Worm (Caenorhabditis elegans): Measurements from ENCODE around the gene D2096.13.
"Not testable (repeated sequence)": the region's sequence is repeated elsewhere in the genome, so short reads cannot be mapped to it uniquely, and the experiment has no call there.

The D2096.13 gene

DNA sequence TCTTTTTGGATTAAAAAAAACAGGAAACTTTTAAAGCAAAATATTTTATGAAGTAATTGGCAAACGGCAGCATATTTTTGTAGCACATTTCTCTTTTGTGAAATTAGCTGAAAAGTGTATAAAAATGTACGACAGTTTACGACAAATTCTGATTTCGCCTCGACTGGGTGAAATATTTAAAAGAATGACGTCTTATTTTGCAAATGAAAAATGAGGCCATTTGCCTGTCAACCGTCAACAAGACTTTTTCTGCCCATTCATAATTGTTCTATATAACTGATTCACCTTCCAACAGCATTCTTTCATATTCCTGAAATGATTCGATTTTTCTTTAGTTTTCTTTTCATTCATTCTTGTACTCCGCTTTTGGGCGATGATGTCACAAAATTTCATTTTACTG, 2.8 kb downstream of the D2096.13 start, which contains the start of the genes F17E9.2 and col-116:
TSS of gene F17E9.2 (plus strand) at position 301 of the 400 bp plus-strand sequence.
TSS of gene col-116 (plus strand) at position 315 of the 400 bp plus-strand sequence.
- TF ChIP-seq hmbx-1 (tag; optimal IDR thresholded peaks at IDR 0.05) (no peak), pes-1 (GFP tag; IDR thresholded peaks at IDR 0.05) (no peak), hnd-1 (tag; optimal IDR thresholded peaks at IDR 0.05) (no peak), ama-1 (optimal IDR thresholded peaks at IDR 0.05) (no peak), ets-7 (tag; optimal IDR thresholded peaks at IDR 0.05) (no peak), B0310.2 (tag; optimal IDR thresholded peaks at IDR 0.05) (no peak), tra-4 (tag; optimal IDR thresholded peaks at IDR 0.05) (no peak), ceh-36 (tag; optimal IDR thresholded peaks at IDR 0.05) (no peak), F13C5.2 (tag; optimal IDR thresholded peaks at IDR 0.05) (no peak), ceh-13 (GFP tag; optimal IDR thresholded peaks at IDR 0.05) (no peak), tbx-11 (GFP tag; IDR thresholded peaks at IDR 0.05) (no peak), tbx-37 (GFP tag; conservative IDR thresholded peaks at IDR 0.05) (no peak)

ce11 chrIV:8354572-8354971, 3.8 kb downstream of the D2096.13 start, which contains the start of gene F17E9.3:
F17E9.3 (plus strand) TSS chrIV:8354872.
- TF ChIP-seq F13C5.2 (tag; optimal IDR thresholded peaks at IDR 0.05) (no peak), flt-1 (GFP tag; IDR thresholded peaks at IDR 0.05) (no peak), ama-1 (optimal IDR thresholded peaks at IDR 0.05) (no peak), ets-7 (tag; optimal IDR thresholded peaks at IDR 0.05) (no peak), hnd-1 (tag; optimal IDR thresholded peaks at IDR 0.05) (no peak), hmbx-1 (tag; optimal IDR thresholded peaks at IDR 0.05) (no peak), scrt-1 (GFP tag; IDR thresholded peaks at IDR 0.05) (no peak), sea-1 (GFP tag; conservative IDR thresholded peaks at IDR 0.05) (no peak), hmg-4 (GFP tag; optimal IDR thresholded peaks at IDR 0.05) (no peak), tra-4 (tag; optimal IDR thresholded peaks at IDR 0.05) (no peak), tbx-11 (GFP tag; IDR thresholded peaks at IDR 0.05) (no peak), aly-1 (tag; optimal IDR thresholded peaks at IDR 0.05) (no peak)

- TF ChIP-seq F13C5.2 (tag; optimal IDR thresholded peaks at IDR 0.05); flt-1 (GFP tag; IDR thresholded peaks at IDR 0.05); tbx-11 (GFP tag; IDR thresholded peaks at IDR 0.05): not testable (repeated sequence)
Measured at ce11 chrIV:8352036-8352435, 6.4 kb downstream of the D2096.13 start, which contains the start of gene F17E9.16. F17E9.16 (plus strand) TSS chrIV:8352336.

- no peak for TF ChIP-seq hmg-4 (GFP tag; optimal IDR thresholded peaks at IDR 0.05)
- no peak for TF ChIP-seq ama-1 (optimal IDR thresholded peaks at IDR 0.05)
- no peak for TF ChIP-seq flt-1 (GFP tag; IDR thresholded peaks at IDR 0.05)
- TF ChIP-seq sea-1 (GFP tag; conservative IDR thresholded peaks at IDR 0.05), result no peak
Measured at ce11 chrIV:8348073-8348472, 10.3 kb downstream of the D2096.13 start, which contains the start of gene F17E9.4. F17E9.4 (plus strand) TSS chrIV:8348373.

ce11 chrIV:8347051-8347450, 11.3 kb downstream of the D2096.13 start, which contains the start of the genes F17E9.18 and F17E9.15:
F17E9.18 (minus strand) TSS chrIV:8347151.
F17E9.15 (plus strand) TSS chrIV:8347418.
- TF ChIP-seq sea-1 (GFP tag; conservative IDR thresholded peaks at IDR 0.05) (no peak), hnd-1 (tag; optimal IDR thresholded peaks at IDR 0.05) (no peak), ama-1 (optimal IDR thresholded peaks at IDR 0.05) (no peak), scrt-1 (GFP tag; IDR thresholded peaks at IDR 0.05) (no peak), ceh-13 (GFP tag; optimal IDR thresholded peaks at IDR 0.05) (no peak), flt-1 (GFP tag; IDR thresholded peaks at IDR 0.05) (no peak), ceh-36 (tag; optimal IDR thresholded peaks at IDR 0.05) (no peak), ets-7 (tag; optimal IDR thresholded peaks at IDR 0.05) (no peak), pes-1 (GFP tag; IDR thresholded peaks at IDR 0.05) (no peak), hmbx-1 (tag; optimal IDR thresholded peaks at IDR 0.05) (no peak), hmg-4 (GFP tag; optimal IDR thresholded peaks at IDR 0.05) (no peak), tbx-11 (GFP tag; IDR thresholded peaks at IDR 0.05) (no peak), tra-4 (tag; optimal IDR thresholded peaks at IDR 0.05) (no peak), aly-1 (tag; optimal IDR thresholded peaks at IDR 0.05) (no peak), B0310.2 (tag; optimal IDR thresholded peaks at IDR 0.05) (no peak), tbx-37 (GFP tag; conservative IDR thresholded peaks at IDR 0.05) (no peak), F13C5.2 (tag; optimal IDR thresholded peaks at IDR 0.05) (no peak)

- TF ChIP-seq aly-1 (tag; optimal IDR thresholded peaks at IDR 0.05) (no peak), ama-1 (optimal IDR thresholded peaks at IDR 0.05) (no peak), sea-1 (GFP tag; conservative IDR thresholded peaks at IDR 0.05) (no peak), flt-1 (GFP tag; IDR thresholded peaks at IDR 0.05) (no peak), tra-4 (tag; optimal IDR thresholded peaks at IDR 0.05) (no peak), ceh-36 (tag; optimal IDR thresholded peaks at IDR 0.05) (no peak), ceh-13 (GFP tag; optimal IDR thresholded peaks at IDR 0.05) (no peak), hmg-4 (GFP tag; optimal IDR thresholded peaks at IDR 0.05) (no peak), tbx-37 (GFP tag; conservative IDR thresholded peaks at IDR 0.05) (no peak), F13C5.2 (tag; optimal IDR thresholded peaks at IDR 0.05) (no peak), ets-7 (tag; optimal IDR thresholded peaks at IDR 0.05) (no peak), tbx-11 (GFP tag; IDR thresholded peaks at IDR 0.05) (no peak), B0310.2 (tag; optimal IDR thresholded peaks at IDR 0.05) (no peak), scrt-1 (GFP tag; IDR thresholded peaks at IDR 0.05) (no peak), hnd-1 (tag; optimal IDR thresholded peaks at IDR 0.05) (no peak), hmbx-1 (tag; optimal IDR thresholded peaks at IDR 0.05) (no peak), pes-1 (GFP tag; IDR thresholded peaks at IDR 0.05) (no peak)
Measured at ce11 chrIV:8345518-8345917, 12.9 kb downstream of the D2096.13 start, which contains the start of gene F17E9.5. F17E9.5 (plus strand) TSS chrIV:8345818.

- TF ChIP-seq ceh-36 (tag; optimal IDR thresholded peaks at IDR 0.05) (no peak), hmg-4 (GFP tag; optimal IDR thresholded peaks at IDR 0.05) (no peak), tra-4 (tag; optimal IDR thresholded peaks at IDR 0.05) (no peak), sea-1 (GFP tag; conservative IDR thresholded peaks at IDR 0.05) (no peak), scrt-1 (GFP tag; IDR thresholded peaks at IDR 0.05) (no peak), ets-7 (tag; optimal IDR thresholded peaks at IDR 0.05) (no peak), hnd-1 (tag; optimal IDR thresholded peaks at IDR 0.05) (no peak), tbx-37 (GFP tag; conservative IDR thresholded peaks at IDR 0.05) (no peak)
Measured at ce11 chrIV:8342385-8342784, 16.0 kb downstream of the D2096.13 start, which contains the start of gene lgc-5. lgc-5 (plus strand) TSS chrIV:8342685.
